Worm (Caenorhabditis elegans): ENCODE data around the gene hpx-2.

The hpx-2 gene

DNA sequence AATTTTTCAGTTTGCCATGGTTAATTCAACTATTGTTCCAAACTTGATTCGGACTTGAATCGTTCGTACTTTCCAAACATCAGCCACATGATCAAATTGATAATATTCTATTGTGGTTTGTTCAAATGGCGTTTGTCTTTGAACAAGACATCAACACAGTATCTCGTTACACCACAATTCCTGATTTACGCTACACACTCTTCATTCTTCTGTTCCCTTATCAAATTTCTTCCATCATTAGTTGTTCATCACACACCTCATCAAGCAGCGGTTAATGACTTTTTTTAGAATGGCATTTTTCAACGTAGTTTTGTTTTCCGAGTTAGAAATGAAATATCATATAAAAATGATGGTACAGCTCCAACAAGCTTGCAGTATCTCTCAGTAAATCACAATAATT lies 28.0 kb downstream of the hpx-2 start:
- no peak for TF ChIP-seq W03F9.2 (tag; optimal IDR thresholded peaks at IDR 0.05)
- no peak for TF ChIP-seq dao-5 (tag; optimal IDR thresholded peaks at IDR 0.05)
- no peak for TF ChIP-seq him-1 (tag; optimal IDR thresholded peaks at IDR 0.05)

DNA sequence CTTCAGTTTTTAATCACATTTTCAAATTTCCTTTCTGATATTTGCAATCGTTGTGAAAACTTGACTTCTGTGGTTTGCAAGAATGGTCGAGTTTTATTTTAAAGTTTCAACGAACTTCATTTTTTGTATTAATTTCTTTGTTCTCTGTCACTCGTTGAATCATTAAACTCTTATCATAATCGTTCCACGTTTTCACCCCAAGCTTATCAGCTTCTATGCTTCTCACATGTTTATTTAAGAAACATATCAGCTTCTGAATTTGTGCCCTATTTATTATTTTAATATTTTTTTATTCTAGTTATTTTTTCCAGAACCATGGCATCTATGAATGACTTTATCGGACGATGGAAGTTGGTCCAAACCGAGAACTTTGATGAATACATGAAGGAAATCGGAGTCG lies 29.0 kb downstream of the hpx-2 start, which contains the start of gene lbp-7:
TSS of gene lbp-7 (plus strand) at position 312 of the 400 bp plus-strand sequence.
- TF ChIP-seq him-1 (tag; optimal IDR thresholded peaks at IDR 0.05), result no peak
- no peak for TF ChIP-seq W03F9.2 (tag; optimal IDR thresholded peaks at IDR 0.05)
- TF ChIP-seq dao-5 (tag; optimal IDR thresholded peaks at IDR 0.05), result no peak

ce11 chrV:13880163-13880562 lies 29.9 kb downstream of the hpx-2 start:
- no peak for TF ChIP-seq him-1 (tag; optimal IDR thresholded peaks at IDR 0.05)
- no peak for TF ChIP-seq dao-5 (tag; optimal IDR thresholded peaks at IDR 0.05)
- no peak for TF ChIP-seq W03F9.2 (tag; optimal IDR thresholded peaks at IDR 0.05)

DNA sequence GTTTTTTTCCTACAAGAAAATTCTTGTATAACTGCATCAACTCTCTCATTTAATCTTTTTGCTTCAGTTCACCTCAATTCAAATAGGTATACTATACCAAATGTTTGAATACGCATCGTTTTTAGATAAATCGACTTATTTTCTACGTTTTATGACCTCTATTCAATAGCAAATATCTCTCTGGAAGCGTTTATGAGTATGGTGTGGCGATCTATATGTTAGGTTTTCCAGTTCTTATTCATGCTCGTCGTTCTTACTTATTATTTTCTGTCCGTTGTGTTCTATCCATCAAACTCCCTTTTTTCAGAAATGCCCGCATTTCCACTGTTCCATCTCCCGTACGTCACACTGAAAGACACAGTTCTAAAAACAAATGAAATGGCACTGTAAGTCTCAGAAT lies 30.3 kb downstream of the hpx-2 start, which contains the start of gene T22G5.3:
TSS of gene T22G5.3 (plus strand) at position 301 of the 400 bp plus-strand sequence.
- no peak for TF ChIP-seq him-1 (tag; optimal IDR thresholded peaks at IDR 0.05)
- no peak for TF ChIP-seq W03F9.2 (tag; optimal IDR thresholded peaks at IDR 0.05)
- TF ChIP-seq dao-5 (tag; optimal IDR thresholded peaks at IDR 0.05), result no peak

DNA sequence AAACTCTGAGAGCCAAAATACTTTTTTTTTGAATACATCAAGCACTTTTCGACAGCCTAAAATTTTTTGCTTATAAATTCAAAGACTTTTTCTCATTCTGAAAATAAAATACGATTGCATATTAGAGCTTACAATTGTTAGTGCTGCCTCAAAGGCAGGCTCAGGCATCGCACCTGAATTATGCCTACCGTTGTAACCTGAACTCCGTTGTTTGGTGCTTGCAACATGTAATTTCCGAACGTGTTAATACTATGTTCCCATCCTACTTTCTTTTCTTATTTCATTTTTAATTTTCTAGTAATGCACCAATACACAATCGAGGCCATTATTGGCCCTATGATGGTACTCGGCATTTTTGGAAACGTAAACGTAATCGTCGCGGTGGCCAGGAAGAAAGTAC lies 37.1 kb downstream of the hpx-2 start, which contains the start of gene srsx-19:
TSS of gene srsx-19 (plus strand) at position 301 of the 400 bp plus-strand sequence.
- TF ChIP-seq W03F9.2 (tag; optimal IDR thresholded peaks at IDR 0.05) (no peak), dao-5 (tag; optimal IDR thresholded peaks at IDR 0.05) (no peak), him-1 (tag; optimal IDR thresholded peaks at IDR 0.05) (no peak)

- TF ChIP-seq him-1 (tag; optimal IDR thresholded peaks at IDR 0.05) (no peak), dao-5 (tag; optimal IDR thresholded peaks at IDR 0.05) (no peak), W03F9.2 (tag; optimal IDR thresholded peaks at IDR 0.05) (no peak)
Measured at ce11 chrV:13889516-13889915, 39.2 kb downstream of the hpx-2 start, which contains the start of gene spp-12. TSS of gene spp-12 (plus strand) at chrV:13889816.

- TF ChIP-seq dao-5 (tag; optimal IDR thresholded peaks at IDR 0.05) (no peak), W03F9.2 (tag; optimal IDR thresholded peaks at IDR 0.05) (no peak), him-1 (tag; optimal IDR thresholded peaks at IDR 0.05) (no peak)
Measured at ce11 chrV:13890473-13890872, 40.2 kb downstream of the hpx-2 start, which contains the start of gene lbp-8. TSS of gene lbp-8 (plus strand) at chrV:13890773.

DNA sequence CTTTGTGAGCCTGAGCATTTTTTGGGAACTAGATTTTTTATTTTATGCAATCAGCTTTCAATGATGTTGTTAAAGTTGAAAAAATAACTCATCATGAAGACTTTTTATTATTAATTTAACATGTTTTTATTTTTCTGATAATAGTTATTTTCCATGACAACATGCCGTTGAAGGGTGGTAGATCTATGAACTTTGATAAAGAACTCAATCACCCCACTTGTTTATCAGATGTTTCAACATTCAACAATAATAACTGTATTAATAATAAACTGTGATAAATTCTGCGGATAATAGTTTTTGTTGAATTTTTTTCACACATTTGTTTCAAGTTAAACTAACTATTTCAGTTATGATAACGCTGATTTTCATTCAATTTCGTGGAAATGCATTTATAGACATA lies 41.2 kb downstream of the hpx-2 start:
- TF ChIP-seq W03F9.2 (tag; optimal IDR thresholded peaks at IDR 0.05) (peak; percentile 12), him-1 (tag; optimal IDR thresholded peaks at IDR 0.05) (no peak)

DNA sequence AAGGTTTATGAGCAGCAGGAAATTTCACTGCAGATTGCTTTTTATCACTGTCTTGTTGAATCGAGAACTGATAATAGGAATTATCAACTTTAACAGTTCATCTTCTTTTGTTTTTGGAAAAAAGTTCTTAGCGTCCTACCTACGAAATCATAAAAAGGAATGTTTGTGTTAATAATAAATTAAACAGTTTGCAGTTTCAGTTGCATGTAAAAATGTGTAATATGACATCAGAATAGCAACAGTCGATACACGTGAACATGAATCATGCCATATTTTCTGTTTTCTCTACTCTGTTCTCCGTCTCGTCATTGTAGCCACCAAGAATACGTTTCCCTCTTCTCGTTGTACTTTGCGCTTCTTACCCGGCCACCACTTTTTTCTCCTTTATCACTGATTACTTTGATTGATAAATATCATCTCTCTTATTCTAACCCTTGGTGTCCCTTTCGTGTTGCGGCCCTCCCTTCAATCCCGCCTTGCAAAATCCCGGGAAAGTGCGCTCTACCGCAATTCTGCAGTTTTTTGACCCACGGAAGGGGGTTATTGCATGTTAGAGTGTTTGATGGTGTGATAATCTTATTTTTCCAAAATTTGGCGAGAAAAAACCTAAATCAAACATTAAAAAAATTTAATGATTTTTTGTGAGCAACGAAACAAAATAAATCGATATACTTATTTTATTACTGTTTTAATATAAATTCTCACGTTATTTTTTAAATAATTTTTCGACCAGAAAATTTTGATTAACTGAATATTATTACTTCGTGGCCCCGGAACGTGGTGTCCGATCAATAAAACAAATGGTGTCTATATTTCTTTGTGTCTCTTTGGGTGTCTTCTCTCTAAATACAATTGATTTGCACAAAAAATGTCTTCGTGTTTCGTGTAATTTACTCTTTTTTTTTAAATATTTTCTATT lies 42.4 kb downstream of the hpx-2 start, which contains the start of gene sptl-3:
TSS of gene sptl-3 (plus strand) at position 869 of the 919 bp plus-strand sequence.
- TF ChIP-seq W03F9.2 (tag; optimal IDR thresholded peaks at IDR 0.05), result no peak
- no peak for TF ChIP-seq him-1 (tag; optimal IDR thresholded peaks at IDR 0.05)
- no peak for TF ChIP-seq dao-5 (tag; optimal IDR thresholded peaks at IDR 0.05)

DNA sequence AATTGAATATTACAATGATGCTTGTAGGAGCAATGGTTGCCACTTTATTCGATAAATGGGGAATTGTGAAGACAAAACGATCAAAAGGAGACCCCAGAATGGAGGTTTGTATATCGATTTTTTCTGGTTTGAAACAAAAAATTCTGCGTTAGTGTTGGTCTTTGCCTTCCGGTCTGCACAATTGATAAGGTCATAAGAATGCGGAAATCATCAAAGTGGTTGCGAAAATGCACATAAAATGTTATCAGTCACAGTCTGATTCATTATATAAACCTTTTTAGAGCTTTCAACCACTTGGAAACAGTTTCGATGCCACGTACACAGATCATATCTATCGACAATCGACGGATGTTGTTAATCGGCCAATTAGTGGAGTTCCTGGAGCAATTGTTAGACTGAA lies 43.3 kb downstream of the hpx-2 start:
- TF ChIP-seq W03F9.2 (tag; optimal IDR thresholded peaks at IDR 0.05), result no peak
- no peak for TF ChIP-seq dao-5 (tag; optimal IDR thresholded peaks at IDR 0.05)
- TF ChIP-seq him-1 (tag; optimal IDR thresholded peaks at IDR 0.05), result no peak

DNA sequence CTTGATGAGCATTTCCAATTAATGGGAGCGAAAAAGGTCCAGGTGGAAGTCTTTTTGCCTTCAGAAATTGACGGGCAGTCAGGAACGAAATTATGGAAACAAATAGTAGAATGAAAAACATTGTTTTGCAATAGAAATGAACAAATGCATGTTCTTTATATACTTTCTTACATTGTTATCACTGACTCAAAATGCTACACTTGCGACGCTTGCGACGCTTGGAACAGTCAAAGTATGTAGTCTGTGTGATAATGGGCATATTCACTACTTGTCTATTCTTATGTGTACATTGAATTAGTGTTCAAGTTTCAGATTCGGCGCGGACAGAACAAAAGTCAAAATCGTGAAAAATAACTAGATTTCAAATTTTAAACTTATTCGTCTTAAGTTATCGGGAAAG lies 48.1 kb downstream of the hpx-2 start, which contains the start of gene cyp-35C1:
TSS of gene cyp-35C1 (minus strand) at position 132 of the 400 bp plus-strand sequence.
- TF ChIP-seq dao-5 (tag; optimal IDR thresholded peaks at IDR 0.05) (no peak), W03F9.2 (tag; optimal IDR thresholded peaks at IDR 0.05) (no peak), him-1 (tag; optimal IDR thresholded peaks at IDR 0.05) (no peak)

DNA sequence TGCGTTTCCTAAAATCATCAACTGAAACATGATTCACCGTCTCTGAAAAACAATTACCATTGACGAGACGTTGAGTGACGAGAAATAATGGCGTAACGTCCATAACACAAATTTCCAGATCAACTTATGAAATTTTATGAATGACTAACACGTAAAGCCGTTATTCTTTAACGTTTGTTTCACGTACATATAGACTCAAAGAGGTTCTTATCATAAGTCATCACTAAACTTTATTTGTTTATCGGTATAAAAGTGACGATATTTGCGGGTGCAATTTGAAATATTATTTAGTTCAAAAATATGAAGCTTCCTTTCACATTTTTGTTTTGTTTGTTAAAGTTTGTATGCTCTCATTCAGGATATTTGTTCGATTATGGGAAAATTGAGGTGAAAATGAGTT lies 48.9 kb downstream of the hpx-2 start, which contains the start of gene oac-3:
TSS of gene oac-3 (plus strand) at position 301 of the 400 bp plus-strand sequence.
- TF ChIP-seq dao-5 (tag; optimal IDR thresholded peaks at IDR 0.05) (no peak), W03F9.2 (tag; optimal IDR thresholded peaks at IDR 0.05) (no peak), him-1 (tag; optimal IDR thresholded peaks at IDR 0.05) (no peak)

ce11 chrV:13902495-13902894 lies 52.2 kb downstream of the hpx-2 start, which contains the start of gene C06B3.1:
TSS of gene C06B3.1 (plus strand) at chrV:13902795.
- TF ChIP-seq dao-5 (tag; optimal IDR thresholded peaks at IDR 0.05) (no peak), W03F9.2 (tag; optimal IDR thresholded peaks at IDR 0.05) (no peak), him-1 (tag; optimal IDR thresholded peaks at IDR 0.05) (no peak)
